Worm (Caenorhabditis elegans) whole organism, L4 larva: ENCODE data around the gene F35F11.2.

Experiments
- aha-1 ChIP-seq: fragments of 150-350 bp; peaks from one replicate; lab custom pipeline; 2014; ENCODE audit warnings: missing biosample characterization, missing genetic modification characterization
- hmg-1.1 ChIP-seq: fragments of 200-800 bp; sonication (Bioruptor generic); IDR thresholded peaks from 2 replicates; pipeline ENCODE4 v1.3.6; 2022; ENCODE audit warnings: missing genetic modification reagents, missing genetic modification characterization, missing compliant biosample characterization
- lin-15B ChIP-seq: fragments of 150-350 bp; sonication (generic microtip); optimal IDR thresholded peaks from 3 replicates; lab custom pipeline; 2014; ENCODE audit warnings: missing biosample characterization, missing genetic modification characterization
- nhr-102 ChIP-seq: sonication (generic microtip); optimal IDR thresholded peaks from 2 replicates; lab custom pipeline; 2016; ENCODE audit warnings: mild to moderate bottlenecking, missing genetic modification characterization, moderate library complexity, missing compliant biosample characterization
- saeg-2 ChIP-seq: fragments of 200-800 bp; sonication (Bioruptor generic); IDR thresholded peaks from 2 replicates; pipeline ENCODE4 v1.3.6; 2022; ENCODE audit warnings: missing genetic modification reagents, missing genetic modification characterization, missing compliant biosample characterization
- unc-62 ChIP-seq, 3 experiments: fragments of 150-350 bp in 1 of 3; sonication (generic microtip); optimal IDR thresholded peaks in 2 of 3; peaks in 1 of 3; 1 replicate in 1 of 3; 2 replicates in 2 of 3; lab custom pipeline; 2014 to 2017; ENCODE audit warnings: missing biosample characterization in 3 of 3, missing genetic modification characterization in 3 of 3, missing genetic modification reagents in 3 of 3, missing genotype in 1 of 3

DNA sequence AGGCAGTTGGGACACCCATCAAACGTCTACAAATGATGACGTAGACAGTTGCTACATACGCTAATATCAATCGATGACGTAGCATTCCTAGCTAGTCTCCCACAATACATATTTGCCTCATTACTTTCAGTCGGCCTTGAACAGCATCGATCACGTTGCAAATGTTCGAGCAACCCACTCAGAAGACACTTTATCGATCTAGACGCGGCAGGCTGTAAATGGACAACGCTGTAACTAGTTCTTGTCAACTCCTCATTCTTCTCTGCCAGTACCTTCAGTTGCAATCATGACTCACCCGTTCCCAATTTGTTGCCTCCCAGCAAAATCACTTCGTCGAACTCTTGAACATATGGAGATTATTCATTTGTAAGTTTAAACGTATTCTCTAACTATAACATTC is 31.9 kb downstream of the F35F11.2 start, which contains the start of gene pqn-75:
- TF ChIP-seq saeg-2 (no peak), hmg-1.1 (GFP tag; lab: Robert Waterston, UW) (no peak), nhr-102 (no peak), lin-15B (tag; lab: Kevin White, UChicago) (no peak), unc-62 (GFP tag; optimal IDR thresholded peaks at IDR 0.05 in 1 of 2; lab: Kevin White, UChicago) (no peak), unc-62 (tag; optimal IDR thresholded peaks at IDR 0.05; lab: Kevin White, UChicago) (no peak), aha-1 (tag; lab: Kevin White, UChicago) (no peak)
